Fruit fly (Drosophila melanogaster) whole organism, embryonic: Measurements from ENCODE around the gene MtnE.

Source experiments
- CG11456 ChIP-seq: fragments of 200-800 bp; sonication (Bioruptor generic); IDR thresholded peaks from 3 replicates; pipeline ENCODE4 v1.3.6; 2022; ENCODE audit warnings: missing biosample characterization, missing genetic modification characterization
- CG11504 ChIP-seq: fragments of 200-800 bp; sonication (Bioruptor generic); optimal IDR thresholded peaks from 3 replicates; lab custom pipeline; 2019; ENCODE audit warnings: missing biosample characterization, mild to moderate bottlenecking, missing genetic modification characterization, moderate library complexity
- CG12071 ChIP-seq: fragments of 200-800 bp; sonication (Bioruptor generic); optimal IDR thresholded peaks from 3 replicates; lab custom pipeline; 2018; ENCODE audit warnings: missing biosample characterization, mild to moderate bottlenecking, missing genetic modification characterization
- CG12769 ChIP-seq: fragments of 200-800 bp; sonication (Bioruptor generic); optimal IDR thresholded peaks from 2 replicates; lab custom pipeline; 2019; ENCODE audit warnings: missing biosample characterization, mild to moderate bottlenecking, missing genetic modification characterization, moderate library complexity
- CG13624 ChIP-seq: fragments of 200-800 bp; sonication (Bioruptor generic); optimal IDR thresholded peaks from 2 replicates; lab custom pipeline; 2016; ENCODE audit warnings: missing biosample characterization, missing genetic modification characterization
- CG14860 ChIP-seq: fragments of 200-800 bp; sonication (Bioruptor generic); IDR thresholded peaks from 3 replicates; pipeline ENCODE4 v1.3.6; 2022; ENCODE audit warnings: missing biosample characterization, missing genetic modification characterization; ENCODE audit not compliant: partially characterized antibody
- CG17186 ChIP-seq: fragments of 200-800 bp; sonication (Bioruptor generic); optimal IDR thresholded peaks from 3 replicates; lab custom pipeline; 2017; ENCODE audit warnings: missing biosample characterization, missing genetic modification reagents, missing genetic modification characterization
- CG1832 ChIP-seq: fragments of 200-800 bp; sonication (Bioruptor generic); optimal IDR thresholded peaks from 2 replicates; lab custom pipeline; 2017; ENCODE audit warnings: missing biosample characterization, mild to moderate bottlenecking, missing genetic modification characterization, inconsistent platforms
- CG2116 ChIP-seq: fragments of 200-800 bp; sonication (Bioruptor generic); optimal IDR thresholded peaks from 3 replicates; lab custom pipeline; 2018; ENCODE audit warnings: missing biosample characterization, mild to moderate bottlenecking, missing genetic modification characterization
- CG30020 ChIP-seq: fragments of 200-800 bp; optimal IDR thresholded peaks from 2 replicates; lab custom pipeline; 2019; ENCODE audit warnings: missing biosample characterization, mild to moderate bottlenecking, missing genetic modification characterization, moderate library complexity
- CG30403 ChIP-seq: fragments of 200-800 bp; sonication (Bioruptor generic); optimal IDR thresholded peaks from 3 replicates; lab custom pipeline; 2016; ENCODE audit warnings: missing biosample characterization, missing genetic modification characterization
- CG31365 ChIP-seq: fragments of 200-800 bp; sonication (Bioruptor generic); optimal IDR thresholded peaks from 2 replicates; lab custom pipeline; 2018; ENCODE audit warnings: missing biosample characterization, mild to moderate bottlenecking, missing genetic modification characterization
- CG34376 ChIP-seq: fragments of 200-800 bp; sonication (Bioruptor generic); optimal IDR thresholded peaks from 2 replicates; lab custom pipeline; 2018; ENCODE audit warnings: missing biosample characterization, mild to moderate bottlenecking, missing genetic modification characterization
- CG3847 ChIP-seq: fragments of 200-800 bp; sonication (Bioruptor generic); IDR thresholded peaks from 2 replicates; pipeline ENCODE4 v1.3.6; 2022; ENCODE audit warnings: missing biosample characterization, missing genetic modification characterization
- CG3995 ChIP-seq: fragments of 200-800 bp; sonication (Bioruptor generic); optimal IDR thresholded peaks from 3 replicates; lab custom pipeline; 2016; ENCODE audit warnings: missing biosample characterization, missing genetic modification characterization
- CG5180 ChIP-seq: fragments of 200-800 bp; sonication (Bioruptor generic); optimal IDR thresholded peaks from 3 replicates; lab custom pipeline; 2017; ENCODE audit warnings: missing biosample characterization, missing genetic modification characterization, mild to moderate bottlenecking, moderate library complexity, missing genetic modification reagents
- CG6254 ChIP-seq: fragments of 200-800 bp; sonication (Bioruptor generic); optimal IDR thresholded peaks from 3 replicates; lab custom pipeline; 2017; ENCODE audit warnings: mild to moderate bottlenecking, missing biosample characterization, missing genetic modification reagents, missing genetic modification characterization
- CG6689 ChIP-seq: fragments of 200-800 bp; sonication (Bioruptor generic); IDR thresholded peaks from 2 replicates; pipeline ENCODE4 v1.3.6; 2022; ENCODE audit warnings: missing biosample characterization, missing genetic modification characterization
- CG6765 ChIP-seq: fragments of 200-800 bp; sonication (Bioruptor generic); optimal IDR thresholded peaks from 3 replicates; lab custom pipeline; 2017; ENCODE audit warnings: missing biosample characterization, mild to moderate bottlenecking, missing genetic modification characterization
- CG7357 ChIP-seq: fragments of 200-800 bp; sonication (Bioruptor generic); IDR thresholded peaks from 3 replicates; pipeline ENCODE4 v1.3.6; 2022; ENCODE audit warnings: missing biosample characterization, missing genetic modification characterization
- CG7987 ChIP-seq: fragments of 200-800 bp; sonication (Bioruptor generic); optimal IDR thresholded peaks from 2 replicates; lab custom pipeline; 2018; ENCODE audit warnings: missing biosample characterization, mild to moderate bottlenecking, missing genetic modification characterization, moderate library complexity
- CG8281 ChIP-seq: fragments of 200-800 bp; sonication (Bioruptor generic); optimal IDR thresholded peaks from 2 replicates; lab custom pipeline; 2018; ENCODE audit warnings: missing biosample characterization, mild to moderate bottlenecking, missing genetic modification characterization, moderate library complexity
- CG8388 ChIP-seq: fragments of 200-800 bp; sonication (Bioruptor generic); optimal IDR thresholded peaks from 2 replicates; lab custom pipeline; 2019; ENCODE audit warnings: missing biosample characterization, mild to moderate bottlenecking, missing genetic modification characterization, moderate library complexity
- CG8944 ChIP-seq: fragments of 200-800 bp; sonication (Bioruptor generic); optimal IDR thresholded peaks from 3 replicates; lab custom pipeline; 2016; ENCODE audit warnings: missing biosample characterization, missing genetic modification characterization
- CG9215 ChIP-seq: fragments of 200-800 bp; sonication (Bioruptor generic); IDR thresholded peaks from 2 replicates; pipeline ENCODE4 v1.3.6; 2022; ENCODE audit warnings: missing biosample characterization, missing genetic modification characterization
- CG9876 ChIP-seq: fragments of 200-800 bp; sonication (Bioruptor generic); optimal IDR thresholded peaks from 2 replicates; lab custom pipeline; 2016; ENCODE audit warnings: missing biosample characterization, missing genetic modification characterization
- CHES-1-like ChIP-seq: fragments of 200-800 bp; sonication (Bioruptor generic); optimal IDR thresholded peaks from 2 replicates; lab custom pipeline; 2016; ENCODE audit warnings: missing biosample characterization, missing genetic modification characterization
- Camta ChIP-seq: fragments of 200-800 bp; sonication (Bioruptor generic); optimal IDR thresholded peaks from 2 replicates; lab custom pipeline; 2016; ENCODE audit warnings: missing biosample characterization, missing genetic modification characterization
- CoRest ChIP-seq: fragments of 200-800 bp; sonication (Bioruptor generic); optimal IDR thresholded peaks from 3 replicates; lab custom pipeline; 2018; ENCODE audit warnings: missing biosample characterization, mild to moderate bottlenecking, missing genetic modification characterization, moderate library complexity
- Dip3 ChIP-seq: fragments of 200-800 bp; sonication (Bioruptor generic); optimal IDR thresholded peaks from 3 replicates; lab custom pipeline; 2016; ENCODE audit warnings: missing biosample characterization, missing genetic modification characterization
- ERR ChIP-seq: fragments of 200-800 bp; sonication (Bioruptor generic); optimal IDR thresholded peaks from 2 replicates; lab custom pipeline; 2016; ENCODE audit warnings: missing biosample characterization, missing genetic modification characterization
- Elba2 ChIP-seq: fragments of 200-800 bp; sonication (Bioruptor generic); optimal IDR thresholded peaks from 3 replicates; lab custom pipeline; 2016; ENCODE audit warnings: missing biosample characterization, missing genetic modification characterization
- HLH54F ChIP-seq: fragments of 200-800 bp; sonication (Bioruptor generic); optimal IDR thresholded peaks from 3 replicates; lab custom pipeline; 2016; ENCODE audit warnings: missing biosample characterization, missing genetic modification characterization
- Med ChIP-seq: fragments of 200-800 bp; sonication (Bioruptor generic); peaks from one replicate; lab custom pipeline; 2016; ENCODE audit warnings: missing biosample characterization, missing genetic modification characterization, mild to moderate bottlenecking, inconsistent platforms, moderate library complexity
- Oaz ChIP-seq: fragments of 200-800 bp; sonication (Bioruptor generic); IDR thresholded peaks from 2 replicates; pipeline ENCODE4 v1.3.6; 2022; ENCODE audit warnings: missing biosample characterization, missing genetic modification characterization
- chif ChIP-seq, 2 experiments: fragments of 200-800 bp; sonication (Bioruptor generic); optimal IDR thresholded peaks; 3 replicates each; lab custom pipeline; 2016; ENCODE audit warnings: missing biosample characterization in 2 of 2, missing genetic modification characterization in 2 of 2
- esg ChIP-seq: fragments of 200-800 bp; sonication (Bioruptor generic); conservative IDR thresholded peaks from 2 replicates; pipeline ENCODE4 v1.3.6; 2022; ENCODE audit warnings: missing biosample characterization, missing genetic modification characterization
- fd96Cb ChIP-seq: fragments of 200-800 bp; sonication (Bioruptor generic); optimal IDR thresholded peaks from 2 replicates; lab custom pipeline; 2018; ENCODE audit warnings: missing biosample characterization, mild to moderate bottlenecking, missing genetic modification characterization, moderate library complexity
- fru ChIP-seq: fragments of >200 bp; optimal IDR thresholded peaks from 2 replicates; lab custom pipeline; 2017
- gce ChIP-seq: fragments of 200-800 bp; sonication (Bioruptor generic); IDR thresholded peaks from 3 replicates; pipeline ENCODE4 v1.3.6; 2022; ENCODE audit warnings: missing biosample characterization, missing genetic modification characterization
- grau ChIP-seq: fragments of 200-800 bp; optimal IDR thresholded peaks from 3 replicates; lab custom pipeline; 2019; ENCODE audit warnings: missing biosample characterization, mild to moderate bottlenecking, missing genetic modification characterization, moderate library complexity
- gsb-n ChIP-seq: fragments of 200-800 bp; sonication (Bioruptor generic); optimal IDR thresholded peaks from 3 replicates; lab custom pipeline; 2018; ENCODE audit warnings: missing biosample characterization, mild to moderate bottlenecking, missing genetic modification characterization
- ham ChIP-seq: fragments of 200-800 bp; sonication (Bioruptor generic); IDR thresholded peaks from 2 replicates; pipeline ENCODE4 v1.3.6; 2022; ENCODE audit warnings: missing biosample characterization, missing genetic modification characterization
- knrl ChIP-seq: fragments of 200-800 bp; sonication (Bioruptor generic); IDR thresholded peaks from 3 replicates; pipeline ENCODE4 v1.3.6; 2022; ENCODE audit warnings: missing biosample characterization, missing genetic modification characterization; ENCODE audit not compliant: partially characterized antibody
- p53 ChIP-seq: fragments of 200-800 bp; sonication (Bioruptor generic); optimal IDR thresholded peaks from 2 replicates; lab custom pipeline; 2016; ENCODE audit warnings: missing biosample characterization, missing genetic modification characterization
- peb ChIP-seq: fragments of 200-800 bp; sonication (Bioruptor generic); IDR thresholded peaks from 2 replicates; pipeline ENCODE4 v1.3.6; 2022; ENCODE audit warnings: missing biosample characterization, missing genetic modification characterization
- salm ChIP-seq: fragments of 200-800 bp; sonication (Bioruptor generic); optimal IDR thresholded peaks from 2 replicates; lab custom pipeline; 2018; ENCODE audit warnings: missing biosample characterization, mild to moderate bottlenecking, missing genetic modification characterization
- stc ChIP-seq: fragments of 200-800 bp; sonication (Bioruptor generic); IDR thresholded peaks from 2 replicates; pipeline ENCODE4 v1.3.6; 2022; ENCODE audit warnings: missing biosample characterization, missing genetic modification characterization
- yki ChIP-seq: fragments of >200 bp; optimal IDR thresholded peaks from 3 replicates; lab custom pipeline; 2018
- z ChIP-seq: fragments of 200-800 bp; sonication (Bioruptor generic); IDR thresholded peaks from 3 replicates; pipeline ENCODE4 v1.3.6; 2022; ENCODE audit warnings: missing biosample characterization, missing genetic modification characterization
- zen2 ChIP-seq: fragments of 200-800 bp; sonication (Bioruptor generic); IDR thresholded peaks from 3 replicates; pipeline ENCODE4 v1.3.6; 2022; ENCODE audit warnings: missing biosample characterization, missing genetic modification characterization; ENCODE audit not compliant: partially characterized antibody
- zf30C ChIP-seq: fragments of 200-800 bp; sonication (Bioruptor generic); optimal IDR thresholded peaks from 3 replicates; lab custom pipeline; 2018; ENCODE audit warnings: missing biosample characterization, mild to moderate bottlenecking, missing genetic modification characterization

Gene MtnE

DNA sequence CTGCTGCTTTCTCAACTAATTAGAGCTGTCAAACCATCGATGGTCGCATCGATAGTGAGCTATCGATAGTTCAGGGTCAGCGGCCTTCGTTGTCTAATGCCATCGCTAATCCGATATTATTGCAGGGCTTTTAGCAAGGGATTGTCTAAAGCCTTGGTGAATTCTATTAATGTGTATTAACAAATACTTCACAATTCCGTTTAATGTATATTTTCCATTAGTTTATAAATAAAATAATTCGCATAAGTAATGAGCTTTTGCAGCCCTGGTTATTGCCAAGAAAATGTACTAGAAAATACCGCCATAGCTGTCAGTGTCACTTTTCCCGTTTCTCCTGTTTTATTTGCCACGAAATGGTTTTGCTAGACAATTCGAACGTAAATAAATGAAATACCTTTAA lies 45.3 kb upstream of the MtnE start, which contains the start of the genes EloB and Srp14 (continued):
- TF ChIP-seq CG6765 (GFP tag; lab: Kevin White, UChicago) (peak; percentile 78), Elba2 (GFP tag; lab: Kevin White, UChicago) (peak; percentile 71), Camta (peak; percentile 77), CG5180 (no peak), grau (tag; lab: Kevin White, UChicago) (peak; percentile 84), CG9876 (GFP tag; lab: Kevin White, UChicago) (peak; percentile 49), CG11456 (GFP tag; lab: Robert Waterston, UW) (peak; percentile 84), CG6689 (GFP tag; lab: Robert Waterston, UW) (peak; percentile 71), CG7987 (GFP tag; lab: Kevin White, UChicago) (peak; percentile 77), CG14860 (GFP tag; lab: Robert Waterston, UW) (peak; percentile 93), CG13624 (peak; percentile 84), CG6254 (GFP tag; lab: Kevin White, UChicago) (no peak), CG8944 (GFP tag; lab: Kevin White, UChicago) (peak; percentile 57), fru (no peak), esg (GFP tag; lab: Robert Waterston, UW) (peak; percentile 55), p53 (GFP tag; lab: Kevin White, UChicago) (peak; percentile 56), gce (GFP tag; lab: Robert Waterston, UW) (no peak), z (no peak), CG9215 (GFP tag; lab: Robert Waterston, UW) (peak; percentile 72), zen2 (GFP tag; lab: Robert Waterston, UW) (peak; percentile 96), CG17186 (GFP tag; lab: Kevin White, UChicago) (peak; percentile 50), yki (lab: Kevin White, UChicago) (no peak), salm (tag; lab: Kevin White, UChicago) (peak; percentile 76), CG11504 (tag; lab: Kevin White, UChicago) (no peak), ham (GFP tag; lab: Robert Waterston, UW) (no peak), CG3995 (GFP tag; lab: Kevin White, UChicago) (peak; percentile 32), CG30403 (peak; percentile 90), CoRest (tag; lab: Kevin White, UChicago) (peak; percentile 86), Med (GFP tag; lab: Kevin White, UChicago) (peak; percentile 98), Oaz (no peak), CG8388 (GFP tag; lab: Kevin White, UChicago) (peak; percentile 77), CG1832 (GFP tag; lab: Kevin White, UChicago) (no peak), CG34376 (peak; percentile 75), CG7357 (GFP tag; lab: Robert Waterston, UW) (peak; percentile 71; the same call in 1 of the 3 replicates), fd96Cb (tag; lab: Kevin White, UChicago) (peak; percentile 62), CG30020 (peak; percentile 75), stc (GFP tag; lab: Robert Waterston, UW) (peak; percentile 60), HLH54F (GFP tag; lab: Kevin White, UChicago) (peak; percentile 80), CHES-1-like (GFP tag; lab: Kevin White, UChicago) (peak; percentile 86), CG12071 (no peak), peb (GFP tag; lab: Robert Waterston, UW) (no peak), gsb-n (tag; lab: Kevin White, UChicago) (no peak), CG2116 (GFP tag; lab: Kevin White, UChicago) (peak; percentile 85), Dip3 (peak; percentile 78), knrl (GFP tag; lab: Robert Waterston, UW) (peak; percentile 98), zf30C (no peak), CG3847 (peak; percentile 87), ERR (GFP tag; lab: Kevin White, UChicago) (peak; percentile 68), chif (GFP tag; optimal IDR thresholded peaks at IDR 0.05; lab: Kevin White, UChicago) (peak; percentile 67 to 71), CG8281 (tag; lab: Kevin White, UChicago) (no peak), CG31365 (tag; lab: Kevin White, UChicago) (peak; percentile 42), CG12769 (peak; percentile 87)
